ENCODE assay signal across 1 fruit fly cellular context in the genomic region with DNA sequence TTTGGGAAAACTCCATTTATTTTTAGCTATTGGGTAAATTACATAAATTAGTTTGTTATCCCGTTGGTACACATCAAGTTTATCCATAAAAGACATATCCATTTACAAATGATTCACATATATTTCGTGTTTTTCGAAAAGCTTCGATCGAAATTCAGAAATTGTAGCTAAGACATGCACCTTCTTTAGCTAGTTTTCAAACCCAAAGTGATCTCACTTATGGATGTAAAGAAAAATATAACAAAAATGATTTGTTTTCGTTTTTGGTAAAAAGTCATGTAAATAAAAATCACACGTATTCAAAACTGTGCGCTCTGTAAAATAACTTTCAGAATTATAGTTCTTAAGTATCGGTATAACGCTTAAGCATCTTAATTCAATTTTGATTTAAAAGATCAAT.
A peak's percentile ranks its signal among the peaks of the same experiment; 100 is the strongest.
TF ChIP-seq lines count a peak whose summit lies in the region.

No protein-coding gene starts in this region.

TF ChIP-seq in whole organism, embryonic, 481 proteins besides CTCF, POLR2A, EP300 and RAD21 (continued from another document):
- no peak for TF ChIP-seq Xbp1 (GFP tag; optimal IDR thresholded peaks at IDR 0.05; lab: Kevin White, UChicago)
- no peak for TF ChIP-seq da (GFP tag; optimal IDR thresholded peaks at IDR 0.05; lab: Kevin White, UChicago)
- peak; percentile 7 for TF ChIP-seq BEAF-32 (GFP tag; optimal IDR thresholded peaks at IDR 0.05; lab: Kevin White, UChicago)
- no peak for TF ChIP-seq gsb-n (tag; optimal IDR thresholded peaks at IDR 0.05; lab: Kevin White, UChicago)
